Worm (Caenorhabditis elegans): ENCODE measurements around the gene anoh-1.
A peak's percentile ranks its signal among the peaks of the same experiment; 100 is the strongest.

ce11 chrIII:13225019-13225418, 21.3 kb upstream of the anoh-1 start:
- TF ChIP-seq nhr-76 (tag; optimal IDR thresholded peaks at IDR 0.05) (no peak), nhr-237 (tag; optimal IDR thresholded peaks at IDR 0.05) (no peak), mdl-1 (tag; optimal IDR thresholded peaks at IDR 0.05) (no peak), snpc-4 (tag; optimal IDR thresholded peaks at IDR 0.05) (no peak), ama-1 (optimal IDR thresholded peaks at IDR 0.05) (no peak), R02D3.7 (tag; optimal IDR thresholded peaks at IDR 0.05) (no peak), nhr-11 (tag; optimal IDR thresholded peaks at IDR 0.05) (no peak), unc-62 (GFP tag; optimal IDR thresholded peaks at IDR 0.05) (no peak), lin-15B (tag; optimal IDR thresholded peaks at IDR 0.05) (no peak), ceh-9 (tag; optimal IDR thresholded peaks at IDR 0.05) (no peak), egl-27 (tag; optimal IDR thresholded peaks at IDR 0.05) (no peak), lin-39 (tag; optimal IDR thresholded peaks at IDR 0.05) (peak; percentile 8)

Data from whole organism, L3 larva.